Fruit fly (Drosophila melanogaster) whole organism, pupa: ENCODE measurements around the gene CG42238.

Experiments
- CG10348 ChIP-seq: fragments of 200-800 bp; sonication (Bioruptor generic); IDR thresholded peaks from 2 replicates; pipeline ENCODE4 v1.3.6; 2022; ENCODE audit warnings: missing biosample characterization, missing genetic modification characterization
- CG14655 ChIP-seq: fragments of 200-800 bp; sonication (Bioruptor generic); optimal IDR thresholded peaks from 3 replicates; lab custom pipeline; 2017; ENCODE audit warnings: mild to moderate bottlenecking, missing biosample characterization, missing genetic modification reagents, missing genetic modification characterization
- CG15710 ChIP-seq: fragments of 200-800 bp; sonication (Bioruptor generic); optimal IDR thresholded peaks from 2 replicates; lab custom pipeline; 2018; ENCODE audit warnings: missing biosample characterization, mild to moderate bottlenecking, missing genetic modification characterization, moderate library complexity
- CG17806 ChIP-seq: fragments of 200-800 bp; sonication (Bioruptor generic); optimal IDR thresholded peaks from 2 replicates; lab custom pipeline; 2018; ENCODE audit warnings: missing biosample characterization, mild to moderate bottlenecking, missing genetic modification characterization, moderate library complexity
- CG4496 ChIP-seq: fragments of 200-800 bp; sonication (Bioruptor generic); IDR thresholded peaks from 3 replicates; pipeline ENCODE4 v1.3.6; 2022; ENCODE audit warnings: missing biosample characterization, missing genetic modification characterization
- CG8159 ChIP-seq: fragments of 200-800 bp; sonication (Bioruptor generic); optimal IDR thresholded peaks from 3 replicates; lab custom pipeline; 2018; ENCODE audit warnings: missing biosample characterization, mild to moderate bottlenecking, missing genetic modification characterization, moderate library complexity
- CG8301 ChIP-seq: fragments of 200-800 bp; sonication (Bioruptor generic); optimal IDR thresholded peaks from 2 replicates; lab custom pipeline; 2018; ENCODE audit warnings: missing biosample characterization, mild to moderate bottlenecking, missing genetic modification characterization
- CG9948 ChIP-seq: fragments of 200-800 bp; sonication (Bioruptor generic); optimal IDR thresholded peaks from 2 replicates; lab custom pipeline; 2018; ENCODE audit warnings: missing biosample characterization, mild to moderate bottlenecking, missing genetic modification characterization, moderate library complexity
- EcR ChIP-seq: fragments of 200-800 bp; sonication (Bioruptor generic); optimal IDR thresholded peaks from 3 replicates; lab custom pipeline; 2019; ENCODE audit warnings: missing biosample characterization, missing genetic modification characterization, mild to moderate bottlenecking, moderate library complexity, missing genetic modification reagents
- Ets98B ChIP-seq: fragments of 200-800 bp; sonication (Bioruptor generic); IDR thresholded peaks from 2 replicates; pipeline ENCODE4 v1.3.6; 2022; ENCODE audit warnings: missing biosample characterization, missing genetic modification characterization
- Pif1B ChIP-seq: fragments of 200-800 bp; sonication (Bioruptor generic); optimal IDR thresholded peaks from 3 replicates; lab custom pipeline; 2016; ENCODE audit warnings: missing biosample characterization, missing genetic modification characterization
- fd96Ca ChIP-seq: fragments of 200-800 bp; sonication (Bioruptor generic); IDR thresholded peaks from 3 replicates; pipeline ENCODE4 v1.3.6; 2022; ENCODE audit warnings: missing biosample characterization, missing genetic modification characterization

- no peak; the same call in 1 of the 2 replicates for TF ChIP-seq Ets98B (GFP tag; lab: Robert Waterston, UW)
- TF ChIP-seq CG8159 (tag; lab: Kevin White, UChicago) = no peak
- TF ChIP-seq EcR (GFP tag; lab: Kevin White, UChicago) = no peak
- TF ChIP-seq CG8301 (tag; lab: Kevin White, UChicago) = no peak
- TF ChIP-seq CG10348 (GFP tag; lab: Robert Waterston, UW) = no peak
- TF ChIP-seq CG15710 (tag; lab: Kevin White, UChicago) = no peak
- no peak for TF ChIP-seq fd96Ca (GFP tag; lab: Robert Waterston, UW)
- no peak for TF ChIP-seq CG17806
- TF ChIP-seq CG14655 (GFP tag; lab: Kevin White, UChicago) = no peak
- TF ChIP-seq CG9948 = no peak
- peak; percentile 34; the same call in 1 of the 3 replicates for TF ChIP-seq CG4496 (GFP tag; lab: Robert Waterston, UW)
- TF ChIP-seq Pif1B = no peak
These were observed at the start of gene CG42238 for dm6 chr2L:21051873-21052736.
